Fruit fly (Drosophila melanogaster) whole organism, prepupa: ENCODE measurements around the gene Nepl21.

Experiments used
- CG10669 ChIP-seq: fragments of 200-800 bp; sonication (Bioruptor generic); optimal IDR thresholded peaks from 3 replicates; lab custom pipeline; 2018; ENCODE audit warnings: missing biosample characterization, mild to moderate bottlenecking, missing genetic modification characterization, moderate library complexity
- CG16779 ChIP-seq: fragments of 200-800 bp; sonication (Bioruptor generic); optimal IDR thresholded peaks from 3 replicates; lab custom pipeline; 2017; ENCODE audit warnings: missing biosample characterization, mild to moderate bottlenecking, missing genetic modification characterization
- CG31627 ChIP-seq: fragments of 200-800 bp; sonication (Bioruptor generic); optimal IDR thresholded peaks from 3 replicates; lab custom pipeline; 2016; ENCODE audit warnings: missing biosample characterization, missing genetic modification characterization
- CG6854 ChIP-seq: fragments of 200-800 bp; sonication (Bioruptor generic); optimal IDR thresholded peaks from 2 replicates; lab custom pipeline; 2017; ENCODE audit warnings: missing biosample characterization, mild to moderate bottlenecking, missing genetic modification characterization
- CG8319 ChIP-seq: fragments of 200-800 bp; sonication (Bioruptor generic); optimal IDR thresholded peaks from 3 replicates; lab custom pipeline; 2016; ENCODE audit warnings: missing biosample characterization, missing genetic modification characterization
- Ets21C ChIP-seq: fragments of 200-800 bp; sonication (Bioruptor generic); optimal IDR thresholded peaks from 3 replicates; lab custom pipeline; 2016; ENCODE audit warnings: missing biosample characterization, missing genetic modification characterization
- Hr4 ChIP-seq: fragments of 200-800 bp; sonication (Bioruptor generic); optimal IDR thresholded peaks from 3 replicates; lab custom pipeline; 2016; ENCODE audit warnings: missing biosample characterization, missing genetic modification characterization
- Lpt ChIP-seq: fragments of 200-800 bp; sonication (Bioruptor generic); optimal IDR thresholded peaks from 3 replicates; lab custom pipeline; 2016; ENCODE audit warnings: missing biosample characterization, missing genetic modification characterization
- Sox102F ChIP-seq: fragments of 200-800 bp; sonication (Bioruptor generic); optimal IDR thresholded peaks from 2 replicates; lab custom pipeline; 2016; ENCODE audit warnings: missing biosample characterization, mild to moderate bottlenecking, missing genetic modification characterization
- achi ChIP-seq: fragments of 200-800 bp; sonication (Bioruptor generic); optimal IDR thresholded peaks from 3 replicates; lab custom pipeline; 2016; ENCODE audit warnings: missing biosample characterization, missing genetic modification characterization

DNA sequence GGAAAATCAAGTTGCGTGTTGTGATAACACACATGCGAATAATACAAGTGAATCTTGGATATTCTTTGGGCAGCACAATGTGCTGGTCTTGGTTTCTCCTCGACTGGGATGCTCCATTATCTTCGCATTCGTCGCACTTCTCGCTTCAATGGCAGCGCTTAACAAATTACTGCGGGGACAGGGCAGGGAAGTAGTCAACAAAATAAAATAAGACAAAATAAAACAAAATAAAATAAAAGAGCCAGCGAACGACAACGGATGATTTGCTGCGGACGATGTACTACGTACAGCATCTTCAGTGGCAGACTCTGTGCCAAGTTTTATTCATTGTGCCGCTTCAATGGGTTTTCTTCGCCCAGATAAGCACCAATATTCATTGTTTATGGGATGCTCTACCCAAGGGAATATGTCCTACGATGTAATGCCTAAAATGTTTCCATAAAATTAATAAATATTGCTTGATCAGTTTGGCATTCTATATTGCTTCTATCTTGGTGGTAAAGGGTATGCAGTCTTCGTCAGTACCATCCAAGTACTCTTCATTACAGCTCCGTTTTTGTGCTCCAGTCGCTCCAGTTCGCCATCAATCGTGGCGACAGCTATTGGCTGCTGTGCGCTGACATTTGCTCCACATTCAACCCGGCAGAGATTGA is 36.5 kb upstream of the Nepl21 start:
- TF ChIP-seq CG16779: peak; percentile 66
- peak; percentile 29 for TF ChIP-seq CG31627 (GFP tag; lab: Kevin White, UChicago)
- peak; percentile 41 for TF ChIP-seq Sox102F (GFP tag; lab: Kevin White, UChicago)
- TF ChIP-seq CG10669: peak; percentile 77
- TF ChIP-seq Hr4 (GFP tag; lab: Kevin White, UChicago): peak; percentile 64
- TF ChIP-seq Lpt (GFP tag; lab: Kevin White, UChicago): peak; percentile 47
- TF ChIP-seq CG8319 (GFP tag; lab: Kevin White, UChicago): peak; percentile 52
- TF ChIP-seq CG6854 (GFP tag; lab: Kevin White, UChicago): no peak
- peak; percentile 16 for TF ChIP-seq Ets21C (GFP tag; lab: Kevin White, UChicago)
- TF ChIP-seq achi: peak; percentile 66
